Worm (Caenorhabditis elegans): ENCODE results near the gene F10G7.12.

F10G7.12 gene

DNA sequence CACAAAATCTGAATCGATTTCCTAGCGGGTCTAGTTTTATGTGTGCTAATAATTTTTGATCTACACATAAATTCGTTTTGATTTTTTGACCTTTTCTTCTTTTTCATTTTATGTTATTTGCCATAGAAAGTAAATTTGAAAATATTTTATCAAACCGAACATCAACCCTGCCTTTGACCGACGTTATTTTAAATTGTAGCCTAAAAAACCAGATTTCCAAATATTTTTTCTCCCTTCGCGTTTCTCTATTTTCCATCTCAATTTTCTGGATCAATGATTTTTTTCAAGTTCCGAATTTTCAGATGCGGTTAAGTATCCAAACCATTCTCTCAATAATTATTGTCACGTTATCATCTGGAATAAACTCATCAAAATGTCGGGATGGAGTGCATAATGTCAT lies 11.7 kb upstream of the F10G7.12 start, which contains the start of gene T05A7.1:
TSS of gene T05A7.1 (plus strand) at position 301 of the 400 bp plus-strand sequence.
- no peak for TF ChIP-seq attf-3 (GFP tag; conservative IDR thresholded peaks at IDR 0.05)
- TF ChIP-seq Y53G8AR.9 (GFP tag; conservative IDR thresholded peaks at IDR 0.05) = no peak
- TF ChIP-seq hmg-1.2 (GFP tag; IDR thresholded peaks at IDR 0.05) = no peak
- TF ChIP-seq F39B2.1 (GFP tag; IDR thresholded peaks at IDR 0.05) = no peak
- TF ChIP-seq sdz-38 (tag; optimal IDR thresholded peaks at IDR 0.05) = no peak
- no peak for TF ChIP-seq D2030.7 (GFP tag; IDR thresholded peaks at IDR 0.05)
- TF ChIP-seq madf-3 (GFP tag; IDR thresholded peaks at IDR 0.05) = no peak
- no peak for TF ChIP-seq nhr-80 (tag; optimal IDR thresholded peaks at IDR 0.05)

ce11 chrII:4681391-4681790 lies 8.2 kb upstream of the F10G7.12 start, which contains the start of gene T05A7.7:
Gene T05A7.7 (minus strand): TSS chrII:4681491.
- no peak for TF ChIP-seq K12H6.12 (tag; optimal IDR thresholded peaks at IDR 0.05)
- no peak for TF ChIP-seq mel-28 (tag; optimal IDR thresholded peaks at IDR 0.05; ENCODE audit: borderline replicate concordance)
- TF ChIP-seq egrh-3 (GFP tag; IDR thresholded peaks at IDR 0.05) = no peak
- no peak for TF ChIP-seq lag-1 (GFP tag; IDR thresholded peaks at IDR 0.05)
- no peak for TF ChIP-seq Y67H2A.10 (GFP tag; conservative IDR thresholded peaks at IDR 0.05)
- TF ChIP-seq ZK185.1 (tag; optimal IDR thresholded peaks at IDR 0.05; ENCODE audit: poor library complexity, severe bottlenecking) = no peak
- no peak for TF ChIP-seq him-1 (tag; optimal IDR thresholded peaks at IDR 0.05)
- no peak for TF ChIP-seq madf-3 (GFP tag; IDR thresholded peaks at IDR 0.05)
- no peak for TF ChIP-seq ama-1 (optimal IDR thresholded peaks at IDR 0.05)
- no peak for TF ChIP-seq ama-1 (GFP tag; optimal IDR thresholded peaks at IDR 0.05)
- no peak for TF ChIP-seq cebp-2 (GFP tag; IDR thresholded peaks at IDR 0.05)
- no peak for TF ChIP-seq T07F8.4 (tag; optimal IDR thresholded peaks at IDR 0.05)
- no peak for TF ChIP-seq lin-40 (tag; optimal IDR thresholded peaks at IDR 0.05)
- TF ChIP-seq pbrm-1 (GFP tag; IDR thresholded peaks at IDR 0.05) = no peak
- TF ChIP-seq ekl-4 (GFP tag; IDR thresholded peaks at IDR 0.05) = no peak
- no peak for TF ChIP-seq lin-54 (GFP tag; optimal IDR thresholded peaks at IDR 0.05)
- TF ChIP-seq aptf-2 (GFP tag; conservative IDR thresholded peaks at IDR 0.05) = no peak
- TF ChIP-seq F39B2.1 (GFP tag; IDR thresholded peaks at IDR 0.05) = no peak
- TF ChIP-seq ceh-58 (GFP tag; IDR thresholded peaks at IDR 0.05) = no peak
- TF ChIP-seq hlh-12 (tag; optimal IDR thresholded peaks at IDR 0.05) = no peak
- no peak for TF ChIP-seq efl-1 (GFP tag; optimal IDR thresholded peaks at IDR 0.05)

DNA sequence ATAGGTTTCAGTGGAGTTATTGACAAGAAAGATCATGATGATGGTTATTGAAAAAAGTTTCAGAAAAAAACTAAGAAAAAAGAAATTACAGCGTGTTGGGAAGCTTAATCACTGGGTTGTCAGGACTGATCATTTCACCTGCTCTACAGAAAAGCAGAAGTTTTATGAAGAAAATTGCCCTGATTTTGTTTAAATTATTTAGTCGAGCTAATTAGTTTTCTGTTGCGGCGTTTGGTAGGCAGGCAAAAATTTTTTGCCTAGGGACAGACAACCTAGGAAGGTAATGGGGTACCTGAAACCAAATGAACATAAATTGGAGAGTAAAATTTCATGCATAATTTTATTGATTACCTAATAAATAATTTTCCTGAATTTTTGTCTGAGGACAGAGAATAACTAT lies 5.9 kb upstream of the F10G7.12 start, which contains the start of gene sre-40:
TSS of gene sre-40 (minus strand) at position 101 of the 400 bp plus-strand sequence.
- TF ChIP-seq aptf-3 (GFP tag; IDR thresholded peaks at IDR 0.05) = no peak
- TF ChIP-seq hmg-1.2 (GFP tag; IDR thresholded peaks at IDR 0.05) = no peak
- TF ChIP-seq hlh-12 (tag; optimal IDR thresholded peaks at IDR 0.05) = no peak
- no peak for TF ChIP-seq hlh-26 (GFP tag; conservative IDR thresholded peaks at IDR 0.05)
- no peak for TF ChIP-seq snpc-3.4 (tag; optimal IDR thresholded peaks at IDR 0.05)
- no peak for TF ChIP-seq nhr-120 (GFP tag; IDR thresholded peaks at IDR 0.05)
- no peak for TF ChIP-seq xnd-1 (tag; optimal IDR thresholded peaks at IDR 0.05)
- no peak for TF ChIP-seq tbp1 (GFP tag; optimal IDR thresholded peaks at IDR 0.05)
- no peak for TF ChIP-seq T26A5.8 (tag; optimal IDR thresholded peaks at IDR 0.05)
- no peak for TF ChIP-seq lin-26 (GFP tag; IDR thresholded peaks at IDR 0.05)
- TF ChIP-seq snpc-1.1 (tag; optimal IDR thresholded peaks at IDR 0.05; ENCODE audit: insufficient read depth) = no peak
- TF ChIP-seq nhr-27 (tag; optimal IDR thresholded peaks at IDR 0.05) = no peak
- no peak for TF ChIP-seq F57C9.4 (tag; optimal IDR thresholded peaks at IDR 0.05)
- no peak for TF ChIP-seq rcor-1 (GFP tag; IDR thresholded peaks at IDR 0.05)
- TF ChIP-seq madf-3 (GFP tag; IDR thresholded peaks at IDR 0.05) = no peak
- TF ChIP-seq rpc-1 (optimal IDR thresholded peaks at IDR 0.05) = no peak
- TF ChIP-seq rpc-1 (tag; optimal IDR thresholded peaks at IDR 0.05) = no peak
- no peak for TF ChIP-seq Y67H2A.10 (GFP tag; conservative IDR thresholded peaks at IDR 0.05)
- TF ChIP-seq gei-17 (GFP tag; optimal IDR thresholded peaks at IDR 0.05) = no peak
- no peak for TF ChIP-seq dpff-1 (tag; optimal IDR thresholded peaks at IDR 0.05)
